Worm (Caenorhabditis elegans): ENCODE measurements around the gene F53A2.11.

- no peak for TF ChIP-seq dmd-4 (tag; optimal IDR thresholded peaks at IDR 0.05)
- no peak for TF ChIP-seq Y55F3AM.14 (GFP tag; optimal IDR thresholded peaks at IDR 0.05)
- no peak for TF ChIP-seq nhr-11 (tag; optimal IDR thresholded peaks at IDR 0.05)
Measured at ce11 chrIII:13272788-13273187, 49.7 kb downstream of the F53A2.11 start.
